Fruit fly (Drosophila melanogaster) whole organism, embryonic: ENCODE results near the gene p115.
A peak's percentile ranks its signal among the peaks of the same experiment; 100 is the strongest.

Experiments used
- Asciz ChIP-seq: fragments of 200-800 bp; sonication (Bioruptor generic); optimal IDR thresholded peaks from 2 replicates; lab custom pipeline; 2017; ENCODE audit warnings: missing biosample characterization, mild to moderate bottlenecking, missing genetic modification characterization, missing genetic modification reagents
- CG10321 ChIP-seq: fragments of 200-800 bp; sonication (Bioruptor generic); IDR thresholded peaks from 2 replicates; pipeline ENCODE4 v1.3.6; 2022; ENCODE audit warnings: missing biosample characterization, missing genetic modification characterization
- CG11504 ChIP-seq: fragments of 200-800 bp; sonication (Bioruptor generic); optimal IDR thresholded peaks from 3 replicates; lab custom pipeline; 2019; ENCODE audit warnings: missing biosample characterization, mild to moderate bottlenecking, missing genetic modification characterization, moderate library complexity
- CG12391 ChIP-seq: fragments of 200-800 bp; sonication (Bioruptor generic); optimal IDR thresholded peaks from 3 replicates; lab custom pipeline; 2018; ENCODE audit warnings: missing biosample characterization, mild to moderate bottlenecking, missing genetic modification characterization, moderate library complexity
- CG13123 ChIP-seq: fragments of 200-800 bp; sonication (Bioruptor generic); optimal IDR thresholded peaks from 2 replicates; lab custom pipeline; 2016; ENCODE audit warnings: missing biosample characterization, missing genetic modification characterization
- CG13775 ChIP-seq: fragments of 200-800 bp; sonication (Bioruptor generic); optimal IDR thresholded peaks from 3 replicates; lab custom pipeline; 2017; ENCODE audit warnings: missing biosample characterization, mild to moderate bottlenecking, missing genetic modification characterization
- CG14050 ChIP-seq: fragments of 200-800 bp; sonication (Bioruptor generic); IDR thresholded peaks from 3 replicates; pipeline ENCODE4 v1.3.6; 2022; ENCODE audit warnings: missing biosample characterization, missing genetic modification characterization
- CG15601 ChIP-seq: fragments of 200-800 bp; sonication (Bioruptor generic); optimal IDR thresholded peaks from 3 replicates; lab custom pipeline; 2019; ENCODE audit warnings: missing biosample characterization, mild to moderate bottlenecking, missing genetic modification characterization, moderate library complexity
- CG17361 ChIP-seq: fragments of 200-800 bp; sonication (Bioruptor generic); IDR thresholded peaks from 3 replicates; pipeline ENCODE4 v1.3.6; 2022; ENCODE audit warnings: missing biosample characterization, missing genetic modification characterization
- CG17568 ChIP-seq: fragments of 200-800 bp; sonication (Bioruptor generic); optimal IDR thresholded peaks from 2 replicates; lab custom pipeline; 2018; ENCODE audit warnings: missing biosample characterization, mild to moderate bottlenecking, missing genetic modification characterization, moderate library complexity
- CG17802 ChIP-seq: fragments of 200-800 bp; sonication (Bioruptor generic); optimal IDR thresholded peaks from 2 replicates; lab custom pipeline; 2018; ENCODE audit warnings: missing biosample characterization, mild to moderate bottlenecking, missing genetic modification characterization, moderate library complexity
- CG18619 ChIP-seq: fragments of 200-800 bp; sonication (Bioruptor generic); optimal IDR thresholded peaks from 3 replicates; lab custom pipeline; 2017; ENCODE audit warnings: missing biosample characterization, mild to moderate bottlenecking, missing genetic modification characterization
- CG2120 ChIP-seq: fragments of 200-800 bp; sonication (Bioruptor generic); optimal IDR thresholded peaks from 3 replicates; lab custom pipeline; 2016; ENCODE audit warnings: missing biosample characterization, missing genetic modification characterization
- CG2712 ChIP-seq: fragments of 200-800 bp; optimal IDR thresholded peaks from 3 replicates; lab custom pipeline; 2019; ENCODE audit warnings: missing biosample characterization, mild to moderate bottlenecking, missing genetic modification characterization, moderate library complexity
- CG30403 ChIP-seq: fragments of 200-800 bp; sonication (Bioruptor generic); optimal IDR thresholded peaks from 3 replicates; lab custom pipeline; 2016; ENCODE audit warnings: missing biosample characterization, missing genetic modification characterization
- CG34422 ChIP-seq: fragments of 200-800 bp; sonication (Bioruptor generic); IDR thresholded peaks from 3 replicates; pipeline ENCODE4 v1.3.6; 2022; ENCODE audit warnings: missing biosample characterization, missing genetic modification characterization
- CG4404 ChIP-seq: fragments of 200-800 bp; sonication (Bioruptor generic); IDR thresholded peaks from 2 replicates; pipeline ENCODE4 v1.3.6; 2022; ENCODE audit warnings: missing biosample characterization, missing genetic modification characterization
- CG6854 ChIP-seq: fragments of 200-800 bp; sonication (Bioruptor generic); optimal IDR thresholded peaks from 3 replicates; lab custom pipeline; 2017; ENCODE audit warnings: missing biosample characterization, mild to moderate bottlenecking, missing genetic modification characterization
- CG7839 ChIP-seq: fragments of 200-800 bp; sonication (Bioruptor generic); optimal IDR thresholded peaks from 3 replicates; lab custom pipeline; 2018; ENCODE audit warnings: missing biosample characterization, mild to moderate bottlenecking, missing genetic modification characterization, moderate library complexity
- CG8388 ChIP-seq: fragments of 200-800 bp; sonication (Bioruptor generic); optimal IDR thresholded peaks from 2 replicates; lab custom pipeline; 2019; ENCODE audit warnings: missing biosample characterization, mild to moderate bottlenecking, missing genetic modification characterization, moderate library complexity
- CG9437 ChIP-seq: fragments of 200-800 bp; sonication (Bioruptor generic); optimal IDR thresholded peaks from 2 replicates; lab custom pipeline; 2018; ENCODE audit warnings: missing biosample characterization, mild to moderate bottlenecking, missing genetic modification characterization
- CoRest ChIP-seq: fragments of 200-800 bp; sonication (Bioruptor generic); optimal IDR thresholded peaks from 3 replicates; lab custom pipeline; 2018; ENCODE audit warnings: missing biosample characterization, mild to moderate bottlenecking, missing genetic modification characterization, moderate library complexity
- D19B ChIP-seq: fragments of 200-800 bp; sonication (Bioruptor generic); optimal IDR thresholded peaks from 2 replicates; lab custom pipeline; 2017; ENCODE audit warnings: missing biosample characterization, mild to moderate bottlenecking, missing genetic modification characterization
- Drgx ChIP-seq: fragments of 200-800 bp; sonication (Bioruptor generic); IDR thresholded peaks from 2 replicates; pipeline ENCODE4 v1.3.6; 2022; ENCODE audit warnings: missing biosample characterization, missing genetic modification characterization
- Ets65A ChIP-seq: fragments of 200-800 bp; sonication (Bioruptor generic); peaks from one replicate; lab custom pipeline; 2016; ENCODE audit warnings: missing biosample characterization, missing genetic modification characterization
- Hr78 ChIP-seq, 2 experiments: fragments of 200-800 bp in 1 of 2; fragments of >200 bp in 1 of 2; sonication (Bioruptor generic) in 1 of 2; optimal IDR thresholded peaks; 2 replicates each; lab custom pipeline; 2017 to 2019; ENCODE audit warnings: missing biosample characterization in 2 of 2, missing genetic modification characterization in 2 of 2, mild to moderate bottlenecking in 1 of 2, moderate library complexity in 1 of 2
- Mes4 ChIP-seq: fragments of 200-800 bp; sonication (Bioruptor generic); optimal IDR thresholded peaks from 2 replicates; lab custom pipeline; 2016; ENCODE audit warnings: missing biosample characterization, missing genetic modification characterization
- Opbp ChIP-seq: fragments of 200-800 bp; sonication (Bioruptor generic); IDR thresholded peaks from 3 replicates; pipeline ENCODE4 v1.3.6; 2022; ENCODE audit warnings: missing biosample characterization, missing genetic modification characterization; ENCODE audit not compliant: partially characterized antibody
- ac ChIP-seq: fragments of 200-800 bp; sonication (Bioruptor generic); optimal IDR thresholded peaks from 3 replicates; lab custom pipeline; 2017; ENCODE audit warnings: missing biosample characterization, mild to moderate bottlenecking, missing genetic modification characterization
- bbx ChIP-seq: fragments of 200-800 bp; sonication (Bioruptor generic); IDR thresholded peaks from 2 replicates; pipeline ENCODE4 v1.3.6; 2022; ENCODE audit warnings: missing biosample characterization, missing genetic modification characterization; ENCODE audit not compliant: partially characterized antibody
- dmrt11E ChIP-seq: fragments of 200-800 bp; sonication (Bioruptor generic); optimal IDR thresholded peaks from 3 replicates; lab custom pipeline; 2018; ENCODE audit warnings: missing biosample characterization, mild to moderate bottlenecking, missing genetic modification characterization, moderate library complexity
- eve ChIP-seq, 2 experiments: fragments of >200 bp; optimal IDR thresholded peaks; 2 replicates each; lab custom pipeline; 2017; ENCODE audit warnings: missing biosample characterization in 2 of 2, missing genetic modification characterization in 2 of 2
- lola ChIP-seq, 3 experiments: fragments of >200 bp in 2 of 3; fragments of 200-800 bp in 1 of 3; sonication (Bioruptor generic) in 1 of 3; optimal IDR thresholded peaks; 2 replicates each; lab custom pipeline; 2017 to 2019; ENCODE audit warnings: missing biosample characterization in 3 of 3, missing genetic modification characterization in 3 of 3, mild to moderate bottlenecking in 1 of 3, moderate library complexity in 1 of 3
- nmo ChIP-seq: fragments of 200-800 bp; sonication (Bioruptor generic); optimal IDR thresholded peaks from 2 replicates; lab custom pipeline; 2018; ENCODE audit warnings: missing biosample characterization, mild to moderate bottlenecking, missing genetic modification characterization, moderate library complexity
- pan ChIP-seq, 4 experiments: fragments of >200 bp in 3 of 4; fragments of 200-800 bp in 1 of 4; sonication (Bioruptor generic) in 1 of 4; optimal IDR thresholded peaks in 3 of 4; IDR thresholded peaks in 1 of 4; 2 replicates each; pipeline versions ENCODE4 v1.3.6 to Lab custom; 2017 to 2022; ENCODE audit warnings: missing biosample characterization in 2 of 4, missing genetic modification characterization in 2 of 4, mixed read lengths in 1 of 4
- pita ChIP-seq: fragments of 200-800 bp; sonication (Bioruptor generic); optimal IDR thresholded peaks from 2 replicates; lab custom pipeline; 2017; ENCODE audit warnings: missing biosample characterization, mild to moderate bottlenecking, missing genetic modification characterization
- rib ChIP-seq: fragments of 200-800 bp; sonication (Bioruptor generic); IDR thresholded peaks from 2 replicates; pipeline ENCODE4 v1.3.6; 2022; ENCODE audit warnings: missing biosample characterization, missing genetic modification characterization
- run ChIP-seq: fragments of 200-800 bp; sonication (Bioruptor generic); optimal IDR thresholded peaks from 3 replicates; lab custom pipeline; 2018; ENCODE audit warnings: missing biosample characterization, mild to moderate bottlenecking, missing genetic modification characterization
- sens ChIP-seq: fragments of 200-800 bp; sonication (Bioruptor generic); peaks from one replicate; lab custom pipeline; 2016; ENCODE audit warnings: missing biosample characterization, missing genetic modification characterization
- sim ChIP-seq: fragments of 200-800 bp; sonication (Bioruptor generic); IDR thresholded peaks from 2 replicates; pipeline ENCODE4 v1.3.6; 2022; ENCODE audit warnings: missing biosample characterization, missing genetic modification characterization
- sima ChIP-seq: fragments of 200-800 bp; sonication (Bioruptor generic); optimal IDR thresholded peaks from 2 replicates; lab custom pipeline; 2016; ENCODE audit warnings: missing biosample characterization, missing genetic modification characterization
- sob ChIP-seq: fragments of 200-800 bp; sonication (Bioruptor generic); IDR thresholded peaks from 2 replicates; pipeline ENCODE4 v1.3.6; 2022; ENCODE audit warnings: missing biosample characterization, missing genetic modification characterization
- vfl ChIP-seq: fragments of 200-800 bp; sonication (Bioruptor generic); optimal IDR thresholded peaks from 2 replicates; lab custom pipeline; 2016; ENCODE audit warnings: missing biosample characterization, missing genetic modification characterization
- vvl ChIP-seq: fragments of 200-800 bp; sonication (Bioruptor generic); IDR thresholded peaks from 2 replicates; pipeline ENCODE4 v1.3.6; 2022; ENCODE audit warnings: missing biosample characterization, missing genetic modification characterization
- zen ChIP-seq: fragments of 200-800 bp; sonication (Bioruptor generic); optimal IDR thresholded peaks from 3 replicates; lab custom pipeline; 2018; ENCODE audit warnings: missing biosample characterization, mild to moderate bottlenecking, missing genetic modification characterization, moderate library complexity

p115 gene

dm6 chrX:7892539-7892899, 1.3 kb upstream of the p115 start (continued):
- TF ChIP-seq CG4404 (GFP tag; lab: Robert Waterston, UW) (peak; percentile 62), CG17568 (no peak), sob (no peak), lola (GFP tag; optimal IDR thresholded peaks at IDR 0.05; lab: Kevin White, UChicago) (peak in 1 of 3 experiments; percentile 47), CG30403 (GFP tag; lab: Kevin White, UChicago) (peak; percentile 18), CG11504 (tag; lab: Kevin White, UChicago) (peak; percentile 21), ac (peak; percentile 35), CG17361 (GFP tag; lab: Robert Waterston, UW) (0 out of 3 replicates have a peak, but pooled peaks have one; percentile 29), CG7839 (tag; lab: Kevin White, UChicago) (peak; percentile 1), dmrt11E (peak; percentile 53), CG18619 (GFP tag; lab: Kevin White, UChicago) (no peak), CG13775 (peak; percentile 5), nmo (GFP tag; lab: Kevin White, UChicago) (peak; percentile 5), CG12391 (tag; lab: Kevin White, UChicago) (peak; percentile 30), CG2712 (peak; percentile 4), CG2120 (GFP tag; lab: Kevin White, UChicago) (peak; percentile 14), Drgx (0 out of 2 replicates have a peak, but pooled peaks have one; percentile 28), CG14050 (GFP tag; lab: Robert Waterston, UW) (no peak)

DNA sequence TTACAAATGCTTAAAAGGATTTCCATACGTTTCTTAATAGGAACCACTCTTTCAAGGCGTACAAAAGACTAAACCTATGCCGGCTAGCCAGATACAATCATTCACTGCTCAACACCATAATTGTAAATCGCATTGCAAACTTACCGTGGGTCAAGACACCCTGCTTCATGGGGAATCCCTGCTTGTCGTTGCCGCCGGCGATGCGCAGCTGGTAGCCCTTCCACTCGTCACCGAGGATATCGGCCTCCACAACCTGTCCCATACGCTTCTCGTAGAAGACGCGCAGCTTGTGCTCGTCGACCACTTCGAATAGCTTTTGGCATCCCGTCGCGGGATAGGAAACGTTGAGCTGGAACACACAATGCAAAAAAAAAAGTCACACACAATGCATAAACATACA, 6.8 kb downstream of the p115 start:
- TF ChIP-seq sens (GFP tag; lab: Kevin White, UChicago) (peak; percentile 53), CG12391 (tag; lab: Kevin White, UChicago) (no peak), Opbp (GFP tag; lab: Robert Waterston, UW) (0 out of 3 replicates have a peak, but pooled peaks have one; percentile 10), Ets65A (peak; percentile 65)

- no peak for TF ChIP-seq D19B (GFP tag; lab: Kevin White, UChicago)
- TF ChIP-seq CG8388 (GFP tag; lab: Kevin White, UChicago), result peak; percentile 20
- TF ChIP-seq CG34422 (GFP tag; lab: Robert Waterston, UW), result peak; percentile 51
- TF ChIP-seq Hr78 (GFP tag; optimal IDR thresholded peaks at IDR 0.05; lab: Kevin White, UChicago), result no peak
- peak; percentile 63 for TF ChIP-seq CG9437 (GFP tag; lab: Kevin White, UChicago)
- no peak for TF ChIP-seq CG10321 (GFP tag; lab: Robert Waterston, UW)
- TF ChIP-seq CG15601 (tag; lab: Kevin White, UChicago), result peak; percentile 10
- no peak for TF ChIP-seq CG13123
- TF ChIP-seq bbx (GFP tag; lab: Robert Waterston, UW), result peak; percentile 91
- no peak for TF ChIP-seq pan (optimal IDR thresholded peaks at IDR 0.05; lab: Kevin White, UChicago)
- peak in 1 of 2 experiments; percentile 65 for TF ChIP-seq pan (GFP tag; optimal IDR thresholded peaks at IDR 0.05 in 1 of 2, IDR thresholded peaks at IDR 0.05 in 1 of 2)
- peak; percentile 57 for TF ChIP-seq CoRest (tag; lab: Kevin White, UChicago)
- peak; percentile 31; the same call in 1 of the 2 replicates for TF ChIP-seq vvl (GFP tag; lab: Robert Waterston, UW)
- peak; percentile 43 for TF ChIP-seq zen (tag; lab: Kevin White, UChicago)
- no peak for TF ChIP-seq sima (GFP tag; lab: Kevin White, UChicago)
- peak; percentile 64 for TF ChIP-seq Mes4 (GFP tag; lab: Kevin White, UChicago)
- TF ChIP-seq CG17802, result peak; percentile 34
- peak; percentile 64 for TF ChIP-seq Asciz (GFP tag; lab: Kevin White, UChicago)
- peak; percentile 59 for TF ChIP-seq CG12391 (tag; lab: Kevin White, UChicago)
- TF ChIP-seq eve (GFP tag; optimal IDR thresholded peaks at IDR 0.05; lab: Kevin White, UChicago), result no peak
- no peak for TF ChIP-seq pita (GFP tag; lab: Kevin White, UChicago)
- TF ChIP-seq CG6854 (GFP tag; lab: Kevin White, UChicago), result peak; percentile 49
- no peak for TF ChIP-seq vfl (GFP tag; lab: Kevin White, UChicago)
- TF ChIP-seq run, result peak; percentile 7
- TF ChIP-seq rib, result peak; percentile 60; the same call in 1 of the 2 replicates
- 0 out of 2 replicates have a peak, but pooled peaks have one; percentile 23 for TF ChIP-seq sim (GFP tag; lab: Robert Waterston, UW)
Measured at dm6 chrX:7901153-7902038, 7.6 kb downstream of the p115 start, which contains the start of the genes RpS6 and bys. TSS of gene RpS6 (minus strand) at chrX:7901331. TSS of gene bys (plus strand) at chrX:7901880.
